Worm (Caenorhabditis elegans) whole organism, L4 larva: Measurements from ENCODE around the gene dnc-2.

Source experiments
- T20F7.1 ChIP-seq: fragments of 200-800 bp; sonication (Bioruptor generic); optimal IDR thresholded peaks from 2 replicates; lab custom pipeline; 2018; ENCODE audit warnings: mild to moderate bottlenecking, missing genetic modification characterization, missing compliant biosample characterization
- T26A8.4 ChIP-seq: fragments of 200-800 bp; sonication (Bioruptor generic); IDR thresholded peaks from 2 replicates; pipeline ENCODE4 v1.3.6; 2022; ENCODE audit warnings: missing genetic modification characterization, missing compliant biosample characterization
- ZK337.2 ChIP-seq: fragments of 200-800 bp; sonication (Bioruptor generic); IDR thresholded peaks from 2 replicates; pipeline ENCODE4 v1.3.6; 2022; ENCODE audit warnings: missing genetic modification reagents, missing genetic modification characterization, missing compliant biosample characterization
- aha-1 ChIP-seq: fragments of 150-350 bp; peaks from one replicate; lab custom pipeline; 2014; ENCODE audit warnings: missing biosample characterization, missing genetic modification characterization
- attf-4 ChIP-seq: sonication (generic microtip); optimal IDR thresholded peaks from 3 replicates; lab custom pipeline; 2017; ENCODE audit warnings: missing biosample characterization, missing genetic modification characterization
- daf-16 ChIP-seq, 3 experiments: sonication (generic microtip); optimal IDR thresholded peaks; 2 replicates each; lab custom pipeline; 2016 to 2017; ENCODE audit warnings: missing genetic modification characterization in 3 of 3, missing genetic modification reagents in 3 of 3, mild to moderate bottlenecking in 2 of 3, missing compliant biosample characterization in 2 of 3, missing biosample characterization in 1 of 3, moderate library complexity in 1 of 3
- dmd-6 ChIP-seq: fragments of 200-800 bp; sonication (Bioruptor generic); IDR thresholded peaks from 2 replicates; pipeline ENCODE4 v1.3.6; 2022; ENCODE audit warnings: missing genetic modification reagents, missing genetic modification characterization, missing compliant biosample characterization
- dpl-1 ChIP-seq: fragments of 150-350 bp; optimal IDR thresholded peaks from 2 replicates; lab custom pipeline; 2014; ENCODE audit warnings: missing biosample characterization, missing genetic modification reagents, missing genetic modification characterization
- dve-1 ChIP-seq: sonication (generic microtip); optimal IDR thresholded peaks from 2 replicates; lab custom pipeline; 2017; ENCODE audit warnings: antibody characterized with exemption, mild to moderate bottlenecking, missing genetic modification characterization, missing compliant biosample characterization; ENCODE audit not compliant: insufficient read depth
- egl-27 ChIP-seq: sonication (generic microtip); optimal IDR thresholded peaks from 3 replicates; lab custom pipeline; 2017; ENCODE audit warnings: missing biosample characterization, missing genetic modification reagents, missing genetic modification characterization
- fos-1 ChIP-seq: fragments of 150-350 bp; optimal IDR thresholded peaks from 2 replicates; lab custom pipeline; 2014; ENCODE audit warnings: missing biosample characterization, missing genetic modification characterization
- hif-1 ChIP-seq, 2 experiments: sonication (generic microtip); optimal IDR thresholded peaks; 2 replicates each; lab custom pipeline; 2016 to 2017; ENCODE audit warnings: missing compliant biosample characterization in 2 of 2, missing genetic modification characterization in 2 of 2, missing genetic modification reagents in 2 of 2, missing genotype in 2 of 2, mild to moderate bottlenecking in 1 of 2
- hlh-30 ChIP-seq: sonication (generic microtip); optimal IDR thresholded peaks from 2 replicates; lab custom pipeline; 2017; ENCODE audit warnings: antibody characterized with exemption, mild to moderate bottlenecking, missing genetic modification characterization, missing compliant biosample characterization; ENCODE audit not compliant: insufficient read depth
- hmg-1.1 ChIP-seq: fragments of 200-800 bp; sonication (Bioruptor generic); IDR thresholded peaks from 2 replicates; pipeline ENCODE4 v1.3.6; 2022; ENCODE audit warnings: missing genetic modification reagents, missing genetic modification characterization, missing compliant biosample characterization
- lim-7 ChIP-seq: fragments of 200-800 bp; sonication (Bioruptor generic); IDR thresholded peaks from 2 replicates; pipeline ENCODE4 v1.3.6; 2022; ENCODE audit warnings: missing genetic modification characterization, missing compliant biosample characterization
- lin-13 ChIP-seq: fragments of 150-350 bp; optimal IDR thresholded peaks from 2 replicates; lab custom pipeline; 2014; ENCODE audit warnings: missing biosample characterization, missing genetic modification reagents, missing genetic modification characterization
- lin-15B ChIP-seq: fragments of 150-350 bp; sonication (generic microtip); optimal IDR thresholded peaks from 3 replicates; lab custom pipeline; 2014; ENCODE audit warnings: missing biosample characterization, missing genetic modification characterization
- lin-38 ChIP-seq: fragments of 200-800 bp; sonication (Bioruptor generic); IDR thresholded peaks from 2 replicates; pipeline ENCODE4 v1.3.6; 2022; ENCODE audit warnings: missing genetic modification reagents, missing genetic modification characterization, missing compliant biosample characterization
- lir-3 ChIP-seq: sonication (generic microtip); optimal IDR thresholded peaks from 2 replicates; lab custom pipeline; 2016; ENCODE audit warnings: mild to moderate bottlenecking, missing genetic modification characterization, missing compliant biosample characterization
- lsy-2 ChIP-seq, 2 experiments: fragments of 150-350 bp in 1 of 2; sonication (generic microtip) in 1 of 2; optimal IDR thresholded peaks; 2 replicates each; lab custom pipeline; 2014 to 2017; ENCODE audit warnings: missing biosample characterization in 2 of 2, missing genetic modification characterization in 2 of 2
- mdt-29 ChIP-seq: fragments of 200-800 bp; sonication (Bioruptor generic); IDR thresholded peaks from 2 replicates; pipeline ENCODE4 v1.3.6; 2022; ENCODE audit warnings: missing genetic modification reagents, missing genetic modification characterization, missing compliant biosample characterization
- mep-1 ChIP-seq: fragments of 150-350 bp; sonication (generic microtip); optimal IDR thresholded peaks from 3 replicates; lab custom pipeline; 2014; ENCODE audit warnings: missing biosample characterization, missing genetic modification characterization
- mes-2 ChIP-seq: sonication (generic microtip); optimal IDR thresholded peaks from 2 replicates; lab custom pipeline; 2016; ENCODE audit warnings: missing genotype, mild to moderate bottlenecking, missing genetic modification characterization, missing compliant biosample characterization; ENCODE audit not compliant: poor library complexity, severe bottlenecking
- nhr-237 ChIP-seq: sonication (generic microtip); optimal IDR thresholded peaks from 2 replicates; lab custom pipeline; 2017; ENCODE audit warnings: missing biosample characterization, missing genetic modification characterization
- nhr-25 ChIP-seq: sonication (generic microtip); optimal IDR thresholded peaks from 2 replicates; lab custom pipeline; 2017; ENCODE audit warnings: missing genetic modification characterization, mild to moderate bottlenecking, missing compliant biosample characterization, antibody characterized with exemption, moderate library complexity, borderline replicate concordance; ENCODE audit not compliant: insufficient read depth
- nhr-28 ChIP-seq: fragments of 150-350 bp; optimal IDR thresholded peaks from 2 replicates; lab custom pipeline; 2014; ENCODE audit warnings: missing biosample characterization, missing genetic modification characterization
- nhr-6 ChIP-seq: fragments of 150-350 bp; optimal IDR thresholded peaks from 2 replicates; lab custom pipeline; 2014; ENCODE audit warnings: missing biosample characterization, missing genetic modification characterization
- pha-4 ChIP-seq, 2 experiments: fragments of 150-350 bp in 1 of 2; fragments of 200-800 bp in 1 of 2; sonication (Bioruptor generic) in 1 of 2; IDR thresholded peaks in 1 of 2; optimal IDR thresholded peaks in 1 of 2; 2 replicates each; pipeline versions ENCODE4 v1.3.6 to Lab custom; 2014 to 2022; ENCODE audit warnings: missing genetic modification characterization in 2 of 2, missing genetic modification reagents in 2 of 2, missing biosample characterization in 1 of 2, missing compliant biosample characterization in 1 of 2
- pqm-1 ChIP-seq: sonication (generic microtip); optimal IDR thresholded peaks from 2 replicates; lab custom pipeline; 2017; ENCODE audit warnings: missing biosample characterization, missing genetic modification characterization
- snpc-4 ChIP-seq: fragments of 150-350 bp; optimal IDR thresholded peaks from 2 replicates; lab custom pipeline; 2014; ENCODE audit warnings: missing biosample characterization, missing genetic modification characterization
- vab-7 ChIP-seq: fragments of 200-800 bp; sonication (Bioruptor generic); IDR thresholded peaks from 2 replicates; pipeline ENCODE4 v1.3.6; 2022; ENCODE audit warnings: missing genetic modification reagents, missing genetic modification characterization, missing compliant biosample characterization
- ztf-11 ChIP-seq: fragments of 150-350 bp; optimal IDR thresholded peaks from 2 replicates; lab custom pipeline; 2014; ENCODE audit warnings: missing biosample characterization, missing genetic modification characterization

The dnc-2 gene

ce11 chrIII:5883517-5883916, 42.0 kb downstream of the dnc-2 start (continued):
- TF ChIP-seq dmd-6 (GFP tag; lab: Robert Waterston, UW): no peak

- TF ChIP-seq ZK337.2: no peak
- TF ChIP-seq lin-15B (tag; lab: Kevin White, UChicago): no peak
- no peak for TF ChIP-seq hif-1 (tag; optimal IDR thresholded peaks at IDR 0.05; lab: Kevin White, UChicago)
- TF ChIP-seq egl-27: no peak
- no peak for TF ChIP-seq lin-13 (GFP tag; lab: Kevin White, UChicago)
- TF ChIP-seq pqm-1 (tag; lab: Kevin White, UChicago): no peak
- TF ChIP-seq lim-7 (GFP tag; lab: Robert Waterston, UW): no peak
- TF ChIP-seq ztf-11 (tag; lab: Kevin White, UChicago): no peak
- TF ChIP-seq pha-4 (GFP tag; IDR thresholded peaks at IDR 0.05; lab: Robert Waterston, UW): no peak
- TF ChIP-seq pha-4 (tag; optimal IDR thresholded peaks at IDR 0.05; lab: Kevin White, UChicago): no peak
- TF ChIP-seq lir-3 (tag; lab: Kevin White, UChicago): no peak
- no peak for TF ChIP-seq vab-7 (GFP tag; lab: Robert Waterston, UW)
- no peak for TF ChIP-seq snpc-4 (tag; lab: Kevin White, UChicago)
- TF ChIP-seq fos-1 (tag; lab: Kevin White, UChicago): no peak
- no peak for TF ChIP-seq dmd-6 (GFP tag; lab: Robert Waterston, UW)
- no peak for TF ChIP-seq nhr-237 (tag; lab: Kevin White, UChicago)
- no peak for TF ChIP-seq attf-4
- TF ChIP-seq, all 104 proteins: peak for 0
Observed at ce11 chrIII:5882823-5883222, 42.7 kb downstream of the dnc-2 start, which contains the start of gene F01F1.14. Gene F01F1.14 (minus strand): TSS chrIII:5882923.

- TF ChIP-seq lin-38 (GFP tag; lab: Robert Waterston, UW): peak; percentile 33
- TF ChIP-seq nhr-28 (tag; lab: Kevin White, UChicago): no peak
- 0 out of 2 replicates have a peak, but pooled peaks have one; percentile 16 for TF ChIP-seq T26A8.4
Observed at ce11 chrIII:5882284-5882683, 43.3 kb downstream of the dnc-2 start.

ce11 chrIII:5879291-5879968, 46.1 kb downstream of the dnc-2 start, which contains the start of gene hpo-10:
Gene hpo-10 (plus strand): TSS chrIII:5879489.
- TF ChIP-seq mes-2: peak; percentile 55
- peak; percentile 32 for TF ChIP-seq mep-1
- no peak for TF ChIP-seq nhr-25 (tag; lab: Kevin White, UChicago)
- no peak for TF ChIP-seq daf-16 (GFP tag; optimal IDR thresholded peaks at IDR 0.05; lab: Kevin White, UChicago)
- TF ChIP-seq daf-16 (tag; optimal IDR thresholded peaks at IDR 0.05; lab: Kevin White, UChicago): peak; percentile 31
- peak; percentile 48 for TF ChIP-seq dve-1 (tag; lab: Kevin White, UChicago)
- peak; percentile 43 for TF ChIP-seq nhr-6 (tag; lab: Kevin White, UChicago)
- TF ChIP-seq T20F7.1 (GFP tag; lab: Kevin White, UChicago): peak; percentile 89
- peak in 1 of 2 experiments; percentile 65 for TF ChIP-seq lsy-2 (tag; optimal IDR thresholded peaks at IDR 0.05; lab: Kevin White, UChicago)
- TF ChIP-seq lin-38 (GFP tag; lab: Robert Waterston, UW): peak; percentile 37; the same call in 1 of the 2 replicates
- no peak for TF ChIP-seq hmg-1.1 (GFP tag; lab: Robert Waterston, UW)
- no peak for TF ChIP-seq mdt-29
- TF ChIP-seq dpl-1 (GFP tag; lab: Kevin White, UChicago): peak; percentile 12
- TF ChIP-seq aha-1 (tag; lab: Kevin White, UChicago): peak; percentile 96
- TF ChIP-seq hlh-30: peak; percentile 22
